Worm (Caenorhabditis elegans) whole organism, L4/young adult: ENCODE data around the gene nprl-2.

Source experiments
- W03F9.2 ChIP-seq: fragments of 150-350 bp; optimal IDR thresholded peaks from 2 replicates; lab custom pipeline; 2014; ENCODE audit warnings: missing biosample characterization, missing genetic modification characterization
- dao-5 ChIP-seq: sonication (generic microtip); optimal IDR thresholded peaks from 2 replicates; lab custom pipeline; 2016; ENCODE audit warnings: missing genotype, missing genetic modification characterization, moderate library complexity, missing compliant biosample characterization
- him-1 ChIP-seq: sonication (generic microtip); optimal IDR thresholded peaks from 2 replicates; lab custom pipeline; 2016; ENCODE audit warnings: missing genotype, missing genetic modification reagents, missing genetic modification characterization, missing compliant biosample characterization

nprl-2 gene

ce11 chrIV:7556265-7556866 lies at the start of gene nprl-2, which contains the start of the genes F49E8.7 and F49E8.8:
Gene nprl-2 (plus strand): TSS chrIV:7556816.
Gene F49E8.7 (minus strand): TSS chrIV:7556365.
Gene F49E8.8 (plus strand): TSS chrIV:7556637.
- TF ChIP-seq him-1 (no peak), W03F9.2 (tag; lab: Kevin White, UChicago) (no peak)

- TF ChIP-seq W03F9.2 (tag; lab: Kevin White, UChicago) (no peak), dao-5 (tag; lab: Kevin White, UChicago) (no peak), him-1 (no peak)
Measured at ce11 chrIV:7507305-7507704, 49.3 kb upstream of the nprl-2 start.

- TF ChIP-seq him-1 (no peak), W03F9.2 (tag; lab: Kevin White, UChicago) (no peak)
Measured at ce11 chrIV:7507841-7508509, 48.6 kb upstream of the nprl-2 start, which contains the start of the genes vdac-1 and R05G6.5. Gene vdac-1 (minus strand): TSS chrIV:7507891. Gene R05G6.5 (plus strand): TSS chrIV:7508367.

ce11 chrIV:7508850-7509249 lies 47.8 kb upstream of the nprl-2 start:
- TF ChIP-seq him-1: no peak
- TF ChIP-seq dao-5 (tag; lab: Kevin White, UChicago): no peak
- no peak for TF ChIP-seq W03F9.2 (tag; lab: Kevin White, UChicago)

- TF ChIP-seq him-1 (no peak), W03F9.2 (tag; lab: Kevin White, UChicago) (no peak), dao-5 (tag; lab: Kevin White, UChicago) (no peak)
Measured at ce11 chrIV:7510829-7511228, 45.8 kb upstream of the nprl-2 start.

ce11 chrIV:7512617-7513233 lies 43.9 kb upstream of the nprl-2 start, which contains the start of the genes plc-4 and R05G6.4:
Gene plc-4 (minus strand): TSS chrIV:7512667.
Gene R05G6.4 (plus strand): TSS chrIV:7513233.
- TF ChIP-seq him-1 (no peak), W03F9.2 (tag; lab: Kevin White, UChicago) (no peak), dao-5 (tag; lab: Kevin White, UChicago) (no peak)

- TF ChIP-seq W03F9.2 (tag; lab: Kevin White, UChicago) (no peak), him-1 (no peak), dao-5 (tag; lab: Kevin White, UChicago) (no peak)
Measured at ce11 chrIV:7516167-7516566, 40.4 kb upstream of the nprl-2 start, which contains the start of the genes R05G6.9 and R05G6.3. Gene R05G6.9 (minus strand): TSS chrIV:7516267. Gene R05G6.3 (plus strand): TSS chrIV:7516552.

ce11 chrIV:7520258-7520657 lies 36.4 kb upstream of the nprl-2 start:
- TF ChIP-seq dao-5 (tag; lab: Kevin White, UChicago): no peak
- TF ChIP-seq W03F9.2 (tag; lab: Kevin White, UChicago): no peak
- TF ChIP-seq him-1: no peak

- TF ChIP-seq him-1 (no peak), dao-5 (tag; lab: Kevin White, UChicago) (no peak), W03F9.2 (tag; lab: Kevin White, UChicago) (no peak)
Measured at ce11 chrIV:7520841-7521240, 35.8 kb upstream of the nprl-2 start.

- TF ChIP-seq W03F9.2 (tag; lab: Kevin White, UChicago): no peak
- no peak for TF ChIP-seq him-1
Measured at ce11 chrIV:7521591-7521990, 35.0 kb upstream of the nprl-2 start.

ce11 chrIV:7523744-7524143 lies 32.9 kb upstream of the nprl-2 start:
- TF ChIP-seq W03F9.2 (tag; lab: Kevin White, UChicago): no peak
- no peak for TF ChIP-seq dao-5 (tag; lab: Kevin White, UChicago)
- TF ChIP-seq him-1: no peak

ce11 chrIV:7530226-7531070 lies 26.2 kb upstream of the nprl-2 start:
- no peak for TF ChIP-seq him-1
- no peak for TF ChIP-seq dao-5 (tag; lab: Kevin White, UChicago)
- TF ChIP-seq W03F9.2 (tag; lab: Kevin White, UChicago): no peak

- TF ChIP-seq dao-5 (tag; lab: Kevin White, UChicago): no peak
- TF ChIP-seq W03F9.2 (tag; lab: Kevin White, UChicago): no peak
- no peak for TF ChIP-seq him-1
Measured at ce11 chrIV:7532360-7532759, 24.3 kb upstream of the nprl-2 start, which contains the start of gene R05G6.1. Gene R05G6.1 (plus strand): TSS chrIV:7532660.
